Worm (Caenorhabditis elegans) whole organism, L1 larva: ENCODE measurements around the gene ZC204.6.
"Not testable (repeated sequence)": the region's sequence is repeated elsewhere in the genome, so short reads cannot be mapped to it uniquely, and the experiment has no call there.

Experiments
- C04F5.9 ChIP-seq: sonication (generic microtip); optimal IDR thresholded peaks from 2 replicates; lab custom pipeline; 2016; ENCODE audit warnings: missing genetic modification characterization, missing compliant biosample characterization
- C16A3.4 ChIP-seq: fragments of 150-350 bp; optimal IDR thresholded peaks from 2 replicates; lab custom pipeline; 2014; ENCODE audit warnings: missing biosample characterization, missing genetic modification characterization
- alr-1 ChIP-seq: fragments of 200-800 bp; sonication (Bioruptor generic); optimal IDR thresholded peaks from 2 replicates; lab custom pipeline; 2018; ENCODE audit warnings: borderline replicate concordance, mild to moderate bottlenecking, missing genetic modification characterization, missing compliant biosample characterization
- ama-1 ChIP-seq: fragments of 150-350 bp; optimal IDR thresholded peaks from 2 replicates; lab custom pipeline; 2014
- ceh-63 ChIP-seq: fragments of 200-800 bp; sonication (Bioruptor generic); optimal IDR thresholded peaks from 2 replicates; lab custom pipeline; 2018; ENCODE audit warnings: mild to moderate bottlenecking, missing genetic modification characterization, missing compliant biosample characterization
- ceh-88 ChIP-seq: fragments of 200-800 bp; sonication (Bioruptor generic); IDR thresholded peaks from 2 replicates; pipeline ENCODE4 v1.3.6; 2022; ENCODE audit warnings: missing genetic modification characterization, missing compliant biosample characterization
- ces-1 ChIP-seq: fragments of 150-350 bp; optimal IDR thresholded peaks from 2 replicates; lab custom pipeline; 2014; ENCODE audit warnings: missing biosample characterization, missing genetic modification reagents, missing genetic modification characterization
- efl-1 ChIP-seq, 4 experiments: fragments of 150-350 bp; optimal IDR thresholded peaks in 3 of 4; peaks in 1 of 4; 1 replicate in 1 of 4; 2 replicates in 3 of 4; lab custom pipeline; 2014; ENCODE audit warnings: missing biosample characterization in 2 of 4, missing genetic modification characterization in 2 of 4, missing genetic modification reagents in 2 of 4
- elt-2 ChIP-seq: sonication (generic microtip); optimal IDR thresholded peaks from 2 replicates; lab custom pipeline; 2016; ENCODE audit warnings: missing genetic modification characterization, mild to moderate bottlenecking, inconsistent platforms, missing compliant biosample characterization, missing genetic modification reagents
- ets-5 ChIP-seq: fragments of 200-800 bp; sonication (Bioruptor generic); IDR thresholded peaks from 2 replicates; pipeline ENCODE4 v1.3.6; 2022; ENCODE audit warnings: missing genetic modification characterization, missing compliant biosample characterization
- fkh-10 ChIP-seq: sonication (generic microtip); optimal IDR thresholded peaks from 2 replicates; lab custom pipeline; 2017; ENCODE audit warnings: missing biosample characterization, missing genetic modification reagents, missing genetic modification characterization
- fkh-4 ChIP-seq: sonication (generic microtip); optimal IDR thresholded peaks from 2 replicates; lab custom pipeline; 2016; ENCODE audit warnings: missing compliant biosample characterization, missing genetic modification characterization, borderline replicate concordance
- fkh-8 ChIP-seq: sonication (generic microtip); optimal IDR thresholded peaks from 2 replicates; lab custom pipeline; 2016; ENCODE audit warnings: mild to moderate bottlenecking, missing genetic modification characterization, missing compliant biosample characterization
- hlh-17 ChIP-seq: fragments of 200-800 bp; sonication (Bioruptor generic); optimal IDR thresholded peaks from 2 replicates; lab custom pipeline; 2018; ENCODE audit warnings: missing genetic modification characterization, mild to moderate bottlenecking, missing compliant biosample characterization, moderate library complexity, borderline replicate concordance
- hlh-4 ChIP-seq: sonication (generic microtip); optimal IDR thresholded peaks from 2 replicates; lab custom pipeline; 2016; ENCODE audit warnings: mild to moderate bottlenecking, missing genetic modification characterization, missing compliant biosample characterization
- irx-1 ChIP-seq: sonication (generic microtip); optimal IDR thresholded peaks from 2 replicates; lab custom pipeline; 2016; ENCODE audit warnings: missing genetic modification characterization, missing compliant biosample characterization
- isw-1 ChIP-seq: fragments of 200-800 bp; sonication (Bioruptor generic); IDR thresholded peaks from 2 replicates; pipeline ENCODE4 v1.3.6; 2022; ENCODE audit warnings: missing genetic modification characterization, missing compliant biosample characterization
- lir-3 ChIP-seq: sonication (generic microtip); optimal IDR thresholded peaks from 2 replicates; lab custom pipeline; 2016; ENCODE audit warnings: mild to moderate bottlenecking, missing genetic modification characterization, moderate library complexity, missing compliant biosample characterization; ENCODE audit not compliant: poor library complexity
- lsy-2 ChIP-seq, 2 experiments: fragments of 150-350 bp; optimal IDR thresholded peaks; 2 replicates each; lab custom pipeline; 2014; ENCODE audit warnings: missing biosample characterization in 2 of 2, missing genetic modification characterization in 2 of 2
- mab-9 ChIP-seq: fragments of 200-800 bp; sonication (Bioruptor generic); IDR thresholded peaks from 2 replicates; pipeline ENCODE4 v1.3.6; 2022; ENCODE audit warnings: missing genetic modification reagents, missing genetic modification characterization, missing compliant biosample characterization
- mef-2 ChIP-seq: fragments of 150-350 bp; optimal IDR thresholded peaks from 2 replicates; lab custom pipeline; 2014; ENCODE audit warnings: missing biosample characterization, missing genetic modification characterization
- nhr-12 ChIP-seq: sonication (generic microtip); optimal IDR thresholded peaks from 2 replicates; lab custom pipeline; 2017; ENCODE audit warnings: missing biosample characterization, missing genetic modification characterization
- nhr-19 ChIP-seq: fragments of 200-800 bp; sonication (Bioruptor generic); conservative IDR thresholded peaks from 2 replicates; pipeline ENCODE4 v1.3.6; 2022; ENCODE audit warnings: missing genetic modification characterization, missing compliant biosample characterization
- nhr-20 ChIP-seq: sonication (generic microtip); optimal IDR thresholded peaks from 2 replicates; lab custom pipeline; 2016; ENCODE audit warnings: mild to moderate bottlenecking, missing genetic modification characterization, missing compliant biosample characterization
- nhr-28 ChIP-seq: fragments of 150-350 bp; optimal IDR thresholded peaks from 2 replicates; lab custom pipeline; 2014; ENCODE audit warnings: missing biosample characterization, missing genetic modification characterization
- nhr-71 ChIP-seq: sonication (generic microtip); optimal IDR thresholded peaks from 2 replicates; lab custom pipeline; 2016; ENCODE audit warnings: mild to moderate bottlenecking, missing genetic modification characterization, moderate library complexity, missing compliant biosample characterization
- nhr-77 ChIP-seq: fragments of 150-350 bp; optimal IDR thresholded peaks from 2 replicates; lab custom pipeline; 2014; ENCODE audit warnings: missing biosample characterization, missing genetic modification characterization
- pag-3 ChIP-seq: sonication (generic microtip); optimal IDR thresholded peaks from 2 replicates; lab custom pipeline; 2017; ENCODE audit warnings: missing genetic modification characterization, mild to moderate bottlenecking, missing compliant biosample characterization, antibody characterized with exemption, borderline replicate concordance; ENCODE audit not compliant: insufficient read depth
- skn-1 ChIP-seq: fragments of 150-350 bp; optimal IDR thresholded peaks from 2 replicates; lab custom pipeline; 2014; ENCODE audit warnings: missing biosample characterization, missing genetic modification characterization
- snpc-4 ChIP-seq: fragments of 150-350 bp; optimal IDR thresholded peaks from 2 replicates; lab custom pipeline; 2014; ENCODE audit warnings: missing biosample characterization, missing genetic modification characterization
- sox-4 ChIP-seq: sonication (generic microtip); optimal IDR thresholded peaks from 2 replicates; lab custom pipeline; 2016; ENCODE audit warnings: missing genetic modification characterization, missing compliant biosample characterization
- sptf-1 ChIP-seq: fragments of 150-350 bp; optimal IDR thresholded peaks from 2 replicates; lab custom pipeline; 2014; ENCODE audit warnings: missing biosample characterization, missing genetic modification characterization
- tlp-1 ChIP-seq: fragments of 150-350 bp; optimal IDR thresholded peaks from 2 replicates; lab custom pipeline; 2014; ENCODE audit warnings: missing biosample characterization, missing genetic modification characterization
- unc-30 ChIP-seq: sonication (generic microtip); optimal IDR thresholded peaks from 2 replicates; lab custom pipeline; 2017; ENCODE audit warnings: missing biosample characterization, missing genetic modification characterization
- unc-98 ChIP-seq: fragments of 200-800 bp; sonication (Bioruptor generic); IDR thresholded peaks from 2 replicates; pipeline ENCODE4 v1.3.6; 2022; ENCODE audit warnings: missing genetic modification characterization, missing compliant biosample characterization
- vab-15 ChIP-seq: sonication (generic microtip); optimal IDR thresholded peaks from 2 replicates; lab custom pipeline; 2017; ENCODE audit warnings: missing genotype, mild to moderate bottlenecking, missing genetic modification characterization, missing compliant biosample characterization
- xbp-1 ChIP-seq: sonication (generic microtip); optimal IDR thresholded peaks from 2 replicates; lab custom pipeline; 2016; ENCODE audit warnings: missing genetic modification characterization, missing compliant biosample characterization
- zip-4 ChIP-seq: fragments of 200-800 bp; sonication (Bioruptor generic); optimal IDR thresholded peaks from 2 replicates; lab custom pipeline; 2018; ENCODE audit warnings: mild to moderate bottlenecking, missing genetic modification characterization, moderate library complexity, missing compliant biosample characterization
- ztf-11 ChIP-seq, 2 experiments: sonication (generic microtip); optimal IDR thresholded peaks; 2 replicates each; lab custom pipeline; 2016 to 2017; ENCODE audit warnings: missing genetic modification characterization in 2 of 2, missing biosample characterization in 1 of 2, missing compliant biosample characterization in 1 of 2

Gene ZC204.6

ce11 chrII:1662881-1663280 lies 18.3 kb upstream of the ZC204.6 start, which contains the start of gene ZC204.14:
Gene ZC204.14 (minus strand): TSS chrII:1662949.
- TF ChIP-seq nhr-28 (no peak), lsy-2 (tag; optimal IDR thresholded peaks at IDR 0.05; lab: Kevin White, UChicago) (peak in 1 of 2 experiments; percentile 46)

- TF ChIP-seq ceh-88 (GFP tag; lab: Robert Waterston, UW) (peak; percentile 54), lsy-2 (tag; optimal IDR thresholded peaks at IDR 0.05; lab: Kevin White, UChicago) (peak in 1 of 2 experiments; percentile 55), nhr-19 (GFP tag; lab: Robert Waterston, UW) (peak; percentile 41), efl-1 (optimal IDR thresholded peaks at IDR 0.05; lab: Kevin White, UChicago) (peak in 1 of 2 experiments; percentile 9)
- not testable (repeated sequence) for TF ChIP-seq efl-1 (GFP tag; optimal IDR thresholded peaks at IDR 0.05 in 1 of 2; lab: Kevin White, UChicago)
Observed at ce11 chrII:1661300-1661838, 16.7 kb upstream of the ZC204.6 start.

- TF ChIP-seq fkh-4, sox-4, unc-30 (tag; lab: Kevin White, UChicago): not testable (repeated sequence)
Observed at ce11 chrII:1660888-1661287, 16.3 kb upstream of the ZC204.6 start, which contains the start of gene ZC204.13. Gene ZC204.13 (minus strand): TSS chrII:1660988.

ce11 chrII:1659729-1660128 lies 15.1 kb upstream of the ZC204.6 start:
- TF ChIP-seq elt-2 (tag; lab: Kevin White, UChicago): peak; percentile 74

- no peak for TF ChIP-seq ceh-63
- TF ChIP-seq fkh-8 (tag; lab: Kevin White, UChicago): no peak
- TF ChIP-seq ces-1 (GFP tag; lab: Kevin White, UChicago): no peak
- no peak for TF ChIP-seq nhr-71
- no peak for TF ChIP-seq fkh-10 (GFP tag; lab: Kevin White, UChicago)
- no peak for TF ChIP-seq ets-5
- no peak for TF ChIP-seq mab-9 (GFP tag; lab: Robert Waterston, UW)
- TF ChIP-seq ama-1: no peak
- TF ChIP-seq C16A3.4: no peak
- TF ChIP-seq unc-30 (tag; lab: Kevin White, UChicago): no peak
Observed at ce11 chrII:1657202-1657601, 12.6 kb upstream of the ZC204.6 start, which contains the start of gene ZC204.12. Gene ZC204.12 (minus strand): TSS chrII:1657302.

ce11 chrII:1654917-1655316 lies 10.3 kb upstream of the ZC204.6 start, which contains the start of gene btb-12:
Gene btb-12 (plus strand): TSS chrII:1655217.
- TF ChIP-seq zip-4 (GFP tag; lab: Kevin White, UChicago): no peak
- TF ChIP-seq lir-3 (tag; lab: Kevin White, UChicago): no peak
- no peak for TF ChIP-seq alr-1 (tag; lab: Kevin White, UChicago)
- TF ChIP-seq ces-1 (GFP tag; lab: Kevin White, UChicago): no peak
- TF ChIP-seq irx-1 (tag; lab: Kevin White, UChicago): no peak
- no peak for TF ChIP-seq vab-15
- no peak for TF ChIP-seq hlh-17 (GFP tag; lab: Kevin White, UChicago)
- TF ChIP-seq sptf-1 (tag; lab: Kevin White, UChicago): no peak
- TF ChIP-seq C04F5.9 (tag; lab: Kevin White, UChicago): no peak

ce11 chrII:1653397-1653796 lies 8.8 kb upstream of the ZC204.6 start, which contains the start of gene fbxb-15:
Gene fbxb-15 (minus strand): TSS chrII:1653497.
- TF ChIP-seq unc-98 (GFP tag; lab: Robert Waterston, UW) (no peak), ztf-11 (tag; optimal IDR thresholded peaks at IDR 0.05; lab: Kevin White, UChicago) (no peak), C04F5.9 (tag; lab: Kevin White, UChicago) (no peak), sox-4 (tag; lab: Kevin White, UChicago) (no peak), nhr-77 (no peak), mab-9 (GFP tag; lab: Robert Waterston, UW) (no peak), mef-2 (tag; lab: Kevin White, UChicago) (no peak), fkh-4 (tag; lab: Kevin White, UChicago) (no peak), xbp-1 (no peak), tlp-1 (tag; lab: Kevin White, UChicago) (no peak), isw-1 (GFP tag; lab: Robert Waterston, UW) (no peak), elt-2 (tag; lab: Kevin White, UChicago) (no peak), skn-1 (tag; lab: Kevin White, UChicago) (no peak), snpc-4 (tag; lab: Kevin White, UChicago) (no peak), hlh-4 (tag; lab: Kevin White, UChicago) (no peak), pag-3 (tag; lab: Kevin White, UChicago) (no peak), nhr-20 (no peak), nhr-12 (tag; lab: Kevin White, UChicago) (no peak)
